Fruit fly (Drosophila melanogaster) whole organism, embryonic: ENCODE measurements around the gene Jhbp7.

Source experiments
- Adf1 ChIP-seq: fragments of 200-800 bp; sonication (Bioruptor generic); IDR thresholded peaks from 2 replicates; pipeline ENCODE4 v1.3.6; 2022; ENCODE audit warnings: missing biosample characterization, missing genetic modification characterization
- Antp ChIP-seq: fragments of 200-800 bp; sonication (Bioruptor generic); optimal IDR thresholded peaks from 3 replicates; lab custom pipeline; 2016; ENCODE audit warnings: missing biosample characterization, missing genetic modification characterization
- Atf-2 ChIP-seq: fragments of 200-800 bp; sonication (Bioruptor generic); optimal IDR thresholded peaks from 2 replicates; lab custom pipeline; 2016; ENCODE audit warnings: missing biosample characterization, missing genetic modification characterization
- Awh ChIP-seq: fragments of 200-800 bp; sonication (Bioruptor generic); IDR thresholded peaks from 2 replicates; pipeline ENCODE4, ENCODE4 v1.3.6; 2022; ENCODE audit warnings: missing biosample characterization, missing genetic modification characterization
- Blimp-1 ChIP-seq: fragments of 200-800 bp; sonication (Bioruptor generic); optimal IDR thresholded peaks from 3 replicates; lab custom pipeline; 2018; ENCODE audit warnings: missing biosample characterization, missing genetic modification characterization, mild to moderate bottlenecking, moderate library complexity, missing genetic modification reagents
- BtbVII ChIP-seq: fragments of 200-800 bp; sonication (Bioruptor generic); optimal IDR thresholded peaks from 3 replicates; lab custom pipeline; 2017; ENCODE audit warnings: missing biosample characterization, mild to moderate bottlenecking, missing genetic modification characterization
- CG10543 ChIP-seq: fragments of 200-800 bp; sonication (Bioruptor generic); optimal IDR thresholded peaks from 3 replicates; lab custom pipeline; 2017; ENCODE audit warnings: missing biosample characterization, mild to moderate bottlenecking, missing genetic modification characterization, moderate library complexity
- CG10654 ChIP-seq: fragments of 200-800 bp; sonication (Bioruptor generic); optimal IDR thresholded peaks from 2 replicates; lab custom pipeline; 2016; ENCODE audit warnings: missing biosample characterization, missing genetic modification characterization
- CG10979 ChIP-seq: fragments of 200-800 bp; sonication (Bioruptor generic); optimal IDR thresholded peaks from 2 replicates; lab custom pipeline; 2018; ENCODE audit warnings: missing biosample characterization, mild to moderate bottlenecking, missing genetic modification characterization, moderate library complexity
- CG12071 ChIP-seq: fragments of 200-800 bp; sonication (Bioruptor generic); optimal IDR thresholded peaks from 3 replicates; lab custom pipeline; 2018; ENCODE audit warnings: missing biosample characterization, mild to moderate bottlenecking, missing genetic modification characterization
- CG12299 ChIP-seq: fragments of 200-800 bp; sonication (Bioruptor generic); optimal IDR thresholded peaks from 2 replicates; lab custom pipeline; 2018; ENCODE audit warnings: missing biosample characterization, mild to moderate bottlenecking, missing genetic modification characterization
- CG14050 ChIP-seq: fragments of 200-800 bp; sonication (Bioruptor generic); IDR thresholded peaks from 3 replicates; pipeline ENCODE4 v1.3.6; 2022; ENCODE audit warnings: missing biosample characterization, missing genetic modification characterization
- CG14441 ChIP-seq: fragments of 200-800 bp; sonication (Bioruptor generic); IDR thresholded peaks from 2 replicates; pipeline ENCODE4 v1.3.6; 2022; ENCODE audit warnings: missing biosample characterization, missing genetic modification characterization
- CG16863 ChIP-seq: fragments of 200-800 bp; sonication (Bioruptor generic); optimal IDR thresholded peaks from 3 replicates; lab custom pipeline; 2016; ENCODE audit warnings: missing biosample characterization, missing genetic modification characterization
- CG17912 ChIP-seq: fragments of 200-800 bp; sonication (Bioruptor generic); optimal IDR thresholded peaks from 2 replicates; lab custom pipeline; 2018; ENCODE audit warnings: missing biosample characterization, mild to moderate bottlenecking, missing genetic modification characterization
- CG31224 ChIP-seq: fragments of 200-800 bp; sonication (Bioruptor generic); IDR thresholded peaks from 2 replicates; pipeline ENCODE4 v1.3.6; 2022; ENCODE audit warnings: missing biosample characterization, missing genetic modification characterization
- CG3163 ChIP-seq: fragments of 200-800 bp; sonication (Bioruptor generic); optimal IDR thresholded peaks from 3 replicates; lab custom pipeline; 2016; ENCODE audit warnings: missing biosample characterization, missing genetic modification characterization
- CG4282 ChIP-seq: fragments of 200-800 bp; sonication (Bioruptor generic); optimal IDR thresholded peaks from 2 replicates; lab custom pipeline; 2016; ENCODE audit warnings: missing biosample characterization, missing genetic modification characterization
- CG4360 ChIP-seq: fragments of 200-800 bp; sonication (Bioruptor generic); IDR thresholded peaks from 2 replicates; pipeline ENCODE4 v1.3.6; 2022; ENCODE audit warnings: missing biosample characterization, missing genetic modification characterization
- CG4730 ChIP-seq: fragments of 200-800 bp; sonication (Bioruptor generic); IDR thresholded peaks from 2 replicates; pipeline ENCODE4 v1.3.6; 2022; ENCODE audit warnings: missing biosample characterization, missing genetic modification characterization
- CG6854 ChIP-seq: fragments of 200-800 bp; sonication (Bioruptor generic); optimal IDR thresholded peaks from 3 replicates; lab custom pipeline; 2017; ENCODE audit warnings: missing biosample characterization, mild to moderate bottlenecking, missing genetic modification characterization
- CG8281 ChIP-seq: fragments of 200-800 bp; sonication (Bioruptor generic); optimal IDR thresholded peaks from 2 replicates; lab custom pipeline; 2018; ENCODE audit warnings: missing biosample characterization, mild to moderate bottlenecking, missing genetic modification characterization, moderate library complexity
- CkIIα-i1 ChIP-seq: fragments of 200-800 bp; sonication (Bioruptor generic); IDR thresholded peaks from 2 replicates; pipeline ENCODE4 v1.3.6; 2022; ENCODE audit warnings: missing biosample characterization, missing genetic modification characterization
- Deaf1 ChIP-seq: fragments of 200-800 bp; optimal IDR thresholded peaks from 3 replicates; lab custom pipeline; 2019; ENCODE audit warnings: missing biosample characterization, mild to moderate bottlenecking, missing genetic modification characterization, moderate library complexity
- Dfd ChIP-seq, 2 experiments: fragments of >200 bp; optimal IDR thresholded peaks; 2 replicates each; lab custom pipeline; 2017; ENCODE audit warnings: missing biosample characterization in 2 of 2, missing genetic modification characterization in 2 of 2
- E2f2 ChIP-seq: fragments of 200-800 bp; sonication (Bioruptor generic); IDR thresholded peaks from 2 replicates; pipeline ENCODE4 v1.3.6; 2022; ENCODE audit warnings: missing biosample characterization, missing genetic modification characterization
- Fer1 ChIP-seq: fragments of 200-800 bp; sonication (Bioruptor generic); optimal IDR thresholded peaks from 2 replicates; lab custom pipeline; 2017; ENCODE audit warnings: missing biosample characterization, mild to moderate bottlenecking, missing genetic modification characterization
- HLH54F ChIP-seq: fragments of 200-800 bp; sonication (Bioruptor generic); optimal IDR thresholded peaks from 3 replicates; lab custom pipeline; 2016; ENCODE audit warnings: missing biosample characterization, missing genetic modification characterization
- Kr ChIP-seq: fragments of 200-800 bp; sonication (Bioruptor generic); optimal IDR thresholded peaks from 2 replicates; lab custom pipeline; 2017; ENCODE audit warnings: missing biosample characterization, mild to moderate bottlenecking, missing genetic modification characterization
- Lpt ChIP-seq: fragments of >200 bp; optimal IDR thresholded peaks from 2 replicates; lab custom pipeline; 2018; ENCODE audit warnings: missing biosample characterization, missing genetic modification characterization
- MTF-1 ChIP-seq: fragments of 200-800 bp; sonication (Bioruptor generic); optimal IDR thresholded peaks from 2 replicates; lab custom pipeline; 2018; ENCODE audit warnings: missing biosample characterization, mild to moderate bottlenecking, missing genetic modification characterization, borderline replicate concordance
- Med ChIP-seq: fragments of 200-800 bp; sonication (Bioruptor generic); peaks from one replicate; lab custom pipeline; 2016; ENCODE audit warnings: missing biosample characterization, missing genetic modification characterization, mild to moderate bottlenecking, inconsistent platforms, moderate library complexity
- NFAT ChIP-seq: fragments of 200-800 bp; sonication (Bioruptor generic); IDR thresholded peaks from 2 replicates; pipeline ENCODE4 v1.3.6; 2022; ENCODE audit warnings: missing biosample characterization, missing genetic modification characterization
- Opbp ChIP-seq: fragments of 200-800 bp; sonication (Bioruptor generic); IDR thresholded peaks from 3 replicates; pipeline ENCODE4 v1.3.6; 2022; ENCODE audit warnings: missing biosample characterization, missing genetic modification characterization; ENCODE audit not compliant: partially characterized antibody
- Sin3A ChIP-seq: fragments of >200 bp; optimal IDR thresholded peaks from 2 replicates; lab custom pipeline; 2018
- ase ChIP-seq: fragments of 200-800 bp; sonication (Bioruptor generic); IDR thresholded peaks from 3 replicates; pipeline ENCODE4 v1.3.6; 2022; ENCODE audit warnings: missing biosample characterization, missing genetic modification characterization
- chif ChIP-seq, 2 experiments: fragments of 200-800 bp; sonication (Bioruptor generic); optimal IDR thresholded peaks; 3 replicates each; lab custom pipeline; 2016; ENCODE audit warnings: missing biosample characterization in 2 of 2, missing genetic modification characterization in 2 of 2
- ci ChIP-seq: fragments of 200-800 bp; sonication (Bioruptor generic); IDR thresholded peaks from 3 replicates; pipeline ENCODE4 v1.3.6; 2022; ENCODE audit warnings: missing biosample characterization, missing genetic modification characterization
- da ChIP-seq: fragments of 200-800 bp; sonication (Bioruptor generic); optimal IDR thresholded peaks from 2 replicates; lab custom pipeline; 2016; ENCODE audit warnings: missing biosample characterization, missing genetic modification characterization
- dm ChIP-seq: fragments of 200-800 bp; sonication (Bioruptor generic); optimal IDR thresholded peaks from 3 replicates; lab custom pipeline; 2016; ENCODE audit warnings: missing biosample characterization, missing genetic modification characterization
- fru ChIP-seq: fragments of >200 bp; optimal IDR thresholded peaks from 2 replicates; lab custom pipeline; 2017
- fu2 ChIP-seq: fragments of 200-800 bp; sonication (Bioruptor generic); optimal IDR thresholded peaks from 2 replicates; lab custom pipeline; 2016; ENCODE audit warnings: missing biosample characterization, missing genetic modification characterization
- pum ChIP-seq: fragments of 200-800 bp; sonication (Bioruptor generic); optimal IDR thresholded peaks from 2 replicates; lab custom pipeline; 2016; ENCODE audit warnings: missing biosample characterization, missing genetic modification characterization
- repo ChIP-seq: fragments of 200-800 bp; sonication (Bioruptor generic); optimal IDR thresholded peaks from 2 replicates; lab custom pipeline; 2016; ENCODE audit warnings: missing biosample characterization, missing genetic modification characterization
- slbo ChIP-seq: fragments of 200-800 bp; sonication (Bioruptor generic); IDR thresholded peaks from 2 replicates; pipeline ENCODE4 v1.3.6; 2022; ENCODE audit warnings: missing biosample characterization, missing genetic modification characterization
- slp2 ChIP-seq: fragments of 200-800 bp; sonication (Bioruptor generic); optimal IDR thresholded peaks from 2 replicates; lab custom pipeline; 2016; ENCODE audit warnings: missing biosample characterization, missing genetic modification characterization
- vfl ChIP-seq: fragments of 200-800 bp; sonication (Bioruptor generic); optimal IDR thresholded peaks from 2 replicates; lab custom pipeline; 2016; ENCODE audit warnings: missing biosample characterization, missing genetic modification characterization
- vnd ChIP-seq: fragments of 200-800 bp; sonication (Bioruptor generic); IDR thresholded peaks from 3 replicates; pipeline ENCODE4 v1.3.6; 2022; ENCODE audit warnings: missing biosample characterization, missing genetic modification characterization; ENCODE audit not compliant: partially characterized antibody
- z ChIP-seq: fragments of 200-800 bp; sonication (Bioruptor generic); IDR thresholded peaks from 3 replicates; pipeline ENCODE4 v1.3.6; 2022; ENCODE audit warnings: missing biosample characterization, missing genetic modification characterization
- zfh1 ChIP-seq: fragments of 200-800 bp; sonication (Bioruptor generic); IDR thresholded peaks from 3 replicates; pipeline ENCODE4 v1.3.6; 2022; ENCODE audit warnings: missing biosample characterization, missing genetic modification characterization

Jhbp7 gene

DNA sequence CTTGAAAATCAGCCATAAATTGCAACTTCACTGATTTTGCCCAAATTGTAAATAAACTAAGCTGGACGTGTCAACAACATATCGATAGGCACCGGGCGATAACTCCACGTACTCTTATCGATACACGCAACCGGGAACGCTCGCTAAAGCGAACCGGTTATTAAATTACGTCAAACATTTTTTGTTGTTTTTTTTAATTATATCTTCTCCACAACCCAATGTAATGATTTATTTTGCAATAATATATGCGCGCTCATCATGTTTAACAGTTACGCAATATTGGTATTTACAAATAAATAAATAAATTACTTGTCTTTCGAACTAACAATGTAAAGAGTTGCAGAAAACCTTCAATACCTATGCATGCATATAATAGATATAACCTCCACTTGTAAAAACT lies 22.3 kb upstream of the Jhbp7 start, which contains the start of gene Saysd1 (continued):
- TF ChIP-seq CG4282 (GFP tag; lab: Kevin White, UChicago) (no peak), Lpt (no peak), zfh1 (GFP tag; lab: Robert Waterston, UW) (peak; percentile 45; the same call in 1 of the 3 replicates), vnd (GFP tag; lab: Robert Waterston, UW) (peak; percentile 78), Sin3A (lab: Kevin White, UChicago) (no peak), CG10979 (no peak), repo (peak; percentile 15), vfl (GFP tag; lab: Kevin White, UChicago) (no peak), BtbVII (GFP tag; lab: Kevin White, UChicago) (no peak), E2f2 (GFP tag; lab: Robert Waterston, UW) (peak; percentile 32; the same call in 1 of the 2 replicates), z (GFP tag; lab: Robert Waterston, UW) (no peak), CG14441 (GFP tag; lab: Robert Waterston, UW) (peak; percentile 51; the same call in 1 of the 2 replicates), CG4360 (peak; percentile 53; the same call in 1 of the 2 replicates), CkIIα-i1 (no peak), Adf1 (no peak), Deaf1 (tag; lab: Kevin White, UChicago) (no peak), CG10654 (no peak), Atf-2 (GFP tag; lab: Kevin White, UChicago) (no peak), HLH54F (GFP tag; lab: Kevin White, UChicago) (no peak), Opbp (GFP tag; lab: Robert Waterston, UW) (peak; percentile 85; the same call in 2 of the 3 replicates), chif (GFP tag; optimal IDR thresholded peaks at IDR 0.05; lab: Kevin White, UChicago) (no peak), CG3163 (GFP tag; lab: Kevin White, UChicago) (no peak), da (GFP tag; lab: Kevin White, UChicago) (no peak), dm (GFP tag; lab: Kevin White, UChicago) (no peak), fu2 (no peak), Dfd (GFP tag; optimal IDR thresholded peaks at IDR 0.05; lab: Kevin White, UChicago) (no peak), ase (no peak), CG4730 (peak; percentile 24; the same call in 1 of the 2 replicates), Awh (GFP tag; lab: Robert Waterston, UW) (peak; percentile 28; the same call in 1 of the 2 replicates), CG14050 (GFP tag; lab: Robert Waterston, UW) (no peak), slp2 (GFP tag; lab: Kevin White, UChicago) (no peak), Med (GFP tag; lab: Kevin White, UChicago) (peak; percentile 84), CG12299 (tag; lab: Kevin White, UChicago) (no peak), slbo (GFP tag; lab: Robert Waterston, UW) (no peak), pum (GFP tag; lab: Kevin White, UChicago) (no peak), CG12071 (GFP tag; lab: Kevin White, UChicago) (no peak), MTF-1 (no peak), ci (GFP tag; lab: Robert Waterston, UW) (0 out of 3 replicates have a peak, but pooled peaks have one; percentile 17), Antp (GFP tag; lab: Kevin White, UChicago) (no peak), CG17912 (GFP tag; lab: Kevin White, UChicago) (no peak), Fer1 (GFP tag; lab: Kevin White, UChicago) (no peak), CG8281 (tag; lab: Kevin White, UChicago) (no peak), CG10543 (GFP tag; lab: Kevin White, UChicago) (peak; percentile 41), CG6854 (GFP tag; lab: Kevin White, UChicago) (no peak), Blimp-1 (GFP tag; lab: Kevin White, UChicago) (no peak), CG31224 (GFP tag; lab: Robert Waterston, UW) (no peak), CG16863 (GFP tag; lab: Kevin White, UChicago) (no peak), Kr (GFP tag; lab: Kevin White, UChicago) (no peak), NFAT (GFP tag; lab: Robert Waterston, UW) (peak; percentile 47; the same call in 1 of the 2 replicates), fru (lab: Kevin White, UChicago) (no peak)
